Fruit fly (Drosophila melanogaster): Measurements from ENCODE around the gene CG7730.

CG7730 gene

dm6 chr3L:16986062-16987013 lies 41.0 kb upstream of the CG7730 start (continued):
- TF ChIP-seq CG2875 (GFP tag; optimal IDR thresholded peaks at IDR 0.05) (no peak), HLHmδ (GFP tag; optimal IDR thresholded peaks at IDR 0.05) (no peak), grn (GFP tag; optimal IDR thresholded peaks at IDR 0.05) (no peak), sisA (GFP tag; IDR thresholded peaks at IDR 0.05) (peak; percentile 55), Fer1 (GFP tag; optimal IDR thresholded peaks at IDR 0.05) (no peak), CG12104 (GFP tag; optimal IDR thresholded peaks at IDR 0.05) (peak; percentile 68), Ssrp (tag; optimal IDR thresholded peaks at IDR 0.05) (peak; percentile 37), gt (GFP tag; IDR thresholded peaks at IDR 0.05) (no peak), E2f2 (GFP tag; IDR thresholded peaks at IDR 0.05) (0 out of 2 replicates have a peak, but pooled peaks have one; percentile 11), CG12155 (GFP tag; optimal IDR thresholded peaks at IDR 0.05) (peak; percentile 11), CG13775 (GFP tag; optimal IDR thresholded peaks at IDR 0.05) (peak; percentile 52), Gug (GFP tag; IDR thresholded peaks at IDR 0.05) (peak; percentile 61; the same call in 2 of the 4 replicates), CHES-1-like (GFP tag; optimal IDR thresholded peaks at IDR 0.05) (no peak), Dp (GFP tag; optimal IDR thresholded peaks at IDR 0.05) (no peak), sug (tag; optimal IDR thresholded peaks at IDR 0.05) (peak; percentile 15), CG13123 (GFP tag; optimal IDR thresholded peaks at IDR 0.05) (no peak), CG10654 (GFP tag; optimal IDR thresholded peaks at IDR 0.05) (no peak), sob (GFP tag; IDR thresholded peaks at IDR 0.05) (peak; percentile 54), inv (GFP tag; IDR thresholded peaks at IDR 0.05; ENCODE audit: partially characterized antibody) (no peak), CG13296 (GFP tag; optimal IDR thresholded peaks at IDR 0.05) (peak; percentile 35), Six4 (GFP tag; optimal IDR thresholded peaks at IDR 0.05) (peak; percentile 5), CG10209 (GFP tag; optimal IDR thresholded peaks at IDR 0.05) (peak; percentile 63), Elba2 (GFP tag; optimal IDR thresholded peaks at IDR 0.05) (no peak), dati (GFP tag; IDR thresholded peaks at IDR 0.05) (peak; percentile 52; the same call in 1 of the 2 replicates), CG4360 (GFP tag; IDR thresholded peaks at IDR 0.05) (no peak), CG31224 (GFP tag; IDR thresholded peaks at IDR 0.05) (no peak), exex (tag; optimal IDR thresholded peaks at IDR 0.05) (no peak), CG12219 (GFP tag; optimal IDR thresholded peaks at IDR 0.05) (peak; percentile 26), pzg (GFP tag; optimal IDR thresholded peaks at IDR 0.05) (no peak), Med (GFP tag) (peak; percentile 79), nom (GFP tag; optimal IDR thresholded peaks at IDR 0.05) (peak; percentile 60), CG6254 (GFP tag; optimal IDR thresholded peaks at IDR 0.05) (peak; percentile 53), Camta (GFP tag; optimal IDR thresholded peaks at IDR 0.05) (peak; percentile 31), Nf-YC (tag; optimal IDR thresholded peaks at IDR 0.05) (peak; percentile 54), CG8765 (GFP tag; IDR thresholded peaks at IDR 0.05) (no peak), al (GFP tag; IDR thresholded peaks at IDR 0.05) (peak; percentile 49; the same call in 1 of the 2 replicates), Dfd (GFP tag; optimal IDR thresholded peaks at IDR 0.05) (no peak), Kr (GFP tag; optimal IDR thresholded peaks at IDR 0.05) (no peak), CG9609 (GFP tag; optimal IDR thresholded peaks at IDR 0.05) (no peak), Vsx1 (GFP tag; optimal IDR thresholded peaks at IDR 0.05) (no peak), CG16813 (GFP tag; IDR thresholded peaks at IDR 0.05; ENCODE audit: partially characterized antibody) (no peak), Deaf1 (tag; optimal IDR thresholded peaks at IDR 0.05) (no peak), ab (GFP tag; optimal IDR thresholded peaks at IDR 0.05) (no peak), dmrt99B (tag; optimal IDR thresholded peaks at IDR 0.05) (peak; percentile 73), Bdp1 (GFP tag; optimal IDR thresholded peaks at IDR 0.05) (no peak), Hmx (GFP tag; optimal IDR thresholded peaks at IDR 0.05) (no peak), CG14710 (tag; optimal IDR thresholded peaks at IDR 0.05) (peak; percentile 27), CG14050 (GFP tag; IDR thresholded peaks at IDR 0.05) (no peak), CG1529 (GFP tag; optimal IDR thresholded peaks at IDR 0.05) (peak; percentile 34)
